Worm (Caenorhabditis elegans) whole organism, young adult: ENCODE results near the gene ccz-1.

ENCODE experiments used
- B0035.1 ChIP-seq: sonication (generic microtip); optimal IDR thresholded peaks from 2 replicates; lab custom pipeline; 2016; ENCODE audit warnings: missing genetic modification characterization, mild to moderate bottlenecking, missing compliant biosample characterization, missing genotype, missing genetic modification reagents
- C06A6.2 ChIP-seq: fragments of 200-800 bp; sonication (Bioruptor generic); conservative IDR thresholded peaks from 2 replicates; pipeline ENCODE4 v1.3.6; 2022; ENCODE audit warnings: missing genetic modification characterization, missing compliant biosample characterization
- C17E4.6 ChIP-seq: fragments of 200-800 bp; sonication (Bioruptor generic); IDR thresholded peaks from 2 replicates; pipeline ENCODE4 v1.3.6; 2022; ENCODE audit warnings: missing genetic modification reagents, missing genetic modification characterization, missing compliant biosample characterization
- D2030.7 ChIP-seq: fragments of 200-800 bp; sonication (Bioruptor generic); IDR thresholded peaks from 2 replicates; pipeline ENCODE4 v1.3.6; 2022; ENCODE audit warnings: missing genetic modification reagents, missing genetic modification characterization, missing compliant biosample characterization
- F23B12.7 ChIP-seq: sonication (generic microtip); optimal IDR thresholded peaks from 2 replicates; lab custom pipeline; 2017; ENCODE audit warnings: missing genetic modification characterization, mild to moderate bottlenecking, missing compliant biosample characterization, antibody characterized with exemption, moderate library complexity; ENCODE audit not compliant: insufficient read depth
- F33H1.4 ChIP-seq: fragments of 200-800 bp; sonication (Bioruptor generic); IDR thresholded peaks from 2 replicates; pipeline ENCODE4 v1.3.6; 2022; ENCODE audit warnings: missing genetic modification reagents, missing genetic modification characterization, missing compliant biosample characterization
- F52B5.7 ChIP-seq: sonication (generic microtip); optimal IDR thresholded peaks from 2 replicates; lab custom pipeline; 2016; ENCODE audit warnings: mild to moderate bottlenecking, missing genetic modification characterization, missing compliant biosample characterization
- F55B11.4 ChIP-seq: sonication (generic microtip); optimal IDR thresholded peaks from 2 replicates; lab custom pipeline; 2016; ENCODE audit warnings: missing compliant biosample characterization, missing genetic modification characterization, borderline replicate concordance; ENCODE audit not compliant: insufficient read depth
- K11D2.4 ChIP-seq: fragments of 200-800 bp; sonication (Bioruptor generic); IDR thresholded peaks from 2 replicates; pipeline ENCODE4 v1.3.6; 2022; ENCODE audit warnings: missing genetic modification reagents, missing genetic modification characterization, missing compliant biosample characterization
- K12H6.12 ChIP-seq: fragments of 200-800 bp; sonication (Bioruptor generic); optimal IDR thresholded peaks from 2 replicates; lab custom pipeline; 2018; ENCODE audit warnings: mild to moderate bottlenecking, missing genetic modification characterization, missing compliant biosample characterization
- T26A5.8 ChIP-seq: sonication (generic microtip); optimal IDR thresholded peaks from 2 replicates; lab custom pipeline; 2016; ENCODE audit warnings: missing genetic modification characterization, missing compliant biosample characterization
- Y53F4B.3 ChIP-seq: fragments of 200-800 bp; sonication (Bioruptor generic); IDR thresholded peaks from 2 replicates; pipeline ENCODE4 v1.3.6; 2022; ENCODE audit warnings: missing genetic modification reagents, missing genetic modification characterization, missing compliant biosample characterization
- Y53G8AR.9 ChIP-seq: fragments of 200-800 bp; sonication (Bioruptor generic); conservative IDR thresholded peaks from 2 replicates; pipeline ENCODE4 v1.3.6; 2022; ENCODE audit warnings: missing genetic modification reagents, missing genetic modification characterization, missing compliant biosample characterization
- Y56A3A.18 ChIP-seq: fragments of 200-800 bp; sonication (Bioruptor generic); IDR thresholded peaks from 2 replicates; pipeline ENCODE4 v1.3.6; 2022; ENCODE audit warnings: missing genetic modification reagents, missing genetic modification characterization, missing compliant biosample characterization
- Y95B8A.8 ChIP-seq: fragments of 200-800 bp; sonication (Bioruptor generic); IDR thresholded peaks from 2 replicates; pipeline ENCODE4 v1.3.6; 2022; ENCODE audit warnings: missing genetic modification reagents, missing genetic modification characterization, missing compliant biosample characterization
- aptf-3 ChIP-seq: fragments of 200-800 bp; sonication (Bioruptor generic); IDR thresholded peaks from 2 replicates; pipeline ENCODE4 v1.3.6; 2022; ENCODE audit warnings: missing genetic modification characterization, missing compliant biosample characterization
- attf-6 ChIP-seq: fragments of 200-800 bp; sonication (Bioruptor generic); IDR thresholded peaks from 2 replicates; pipeline ENCODE4 v1.3.6; 2022; ENCODE audit warnings: missing genetic modification reagents, missing genetic modification characterization, missing compliant biosample characterization
- ceh-91 ChIP-seq: fragments of 200-800 bp; sonication (Bioruptor generic); IDR thresholded peaks from 2 replicates; pipeline ENCODE4 v1.3.6; 2022; ENCODE audit warnings: missing genetic modification reagents, missing genetic modification characterization, missing compliant biosample characterization
- dox-1 ChIP-seq: fragments of 200-800 bp; sonication (Bioruptor generic); IDR thresholded peaks from 2 replicates; pipeline ENCODE4 v1.3.6; 2022; ENCODE audit warnings: missing genetic modification reagents, missing genetic modification characterization, missing compliant biosample characterization
- dpl-1 ChIP-seq: fragments of 150-350 bp; optimal IDR thresholded peaks from 2 replicates; lab custom pipeline; 2014; ENCODE audit warnings: missing biosample characterization, missing genetic modification reagents, missing genetic modification characterization
- egl-18 ChIP-seq: fragments of 200-800 bp; sonication (Bioruptor generic); IDR thresholded peaks from 2 replicates; pipeline ENCODE4 v1.3.6; 2022; ENCODE audit warnings: missing genetic modification reagents, missing genetic modification characterization, missing compliant biosample characterization
- egl-44 ChIP-seq: fragments of 200-800 bp; sonication (Bioruptor generic); IDR thresholded peaks from 2 replicates; pipeline ENCODE4 v1.3.6; 2022; ENCODE audit warnings: missing genetic modification reagents, missing genetic modification characterization, missing compliant biosample characterization
- ets-4 ChIP-seq: fragments of 200-800 bp; sonication (Bioruptor generic); optimal IDR thresholded peaks from 2 replicates; lab custom pipeline; 2018; ENCODE audit warnings: mild to moderate bottlenecking, missing genetic modification characterization, missing compliant biosample characterization
- hlh-12 ChIP-seq: sonication (generic microtip); optimal IDR thresholded peaks from 2 replicates; lab custom pipeline; 2016; ENCODE audit warnings: missing genetic modification characterization, missing compliant biosample characterization
- hmg-20 ChIP-seq: fragments of 200-800 bp; sonication (Bioruptor generic); IDR thresholded peaks from 2 replicates; pipeline ENCODE4 v1.3.6; 2022; ENCODE audit warnings: missing genetic modification reagents, missing genetic modification characterization, missing compliant biosample characterization
- hrde-1 ChIP-seq: sonication (generic microtip); optimal IDR thresholded peaks from 2 replicates; lab custom pipeline; 2016; ENCODE audit warnings: missing genetic modification characterization, mild to moderate bottlenecking, missing compliant biosample characterization, moderate library complexity, missing genotype, missing genetic modification reagents, borderline replicate concordance
- let-607 ChIP-seq, 2 experiments: fragments of 200-800 bp in 1 of 2; sonication (Bioruptor generic) in 1 of 2; sonication (generic microtip) in 1 of 2; optimal IDR thresholded peaks; 2 replicates each; lab custom pipeline; 2016 to 2018; ENCODE audit warnings: mild to moderate bottlenecking in 2 of 2, missing compliant biosample characterization in 2 of 2, missing genetic modification characterization in 2 of 2, moderate library complexity in 2 of 2, missing genotype in 1 of 2
- lin-26 ChIP-seq: fragments of 200-800 bp; sonication (Bioruptor generic); IDR thresholded peaks from 2 replicates; pipeline ENCODE4 v1.3.6; 2022; ENCODE audit warnings: missing genetic modification reagents, missing genetic modification characterization, missing compliant biosample characterization
- lir-1 ChIP-seq: fragments of 200-800 bp; sonication (Bioruptor generic); conservative IDR thresholded peaks from 2 replicates; pipeline ENCODE4 v1.3.6; 2022; ENCODE audit warnings: missing genetic modification reagents, missing genetic modification characterization, missing compliant biosample characterization
- lsy-27 ChIP-seq: sonication (generic microtip); optimal IDR thresholded peaks from 2 replicates; lab custom pipeline; 2017; ENCODE audit warnings: missing genetic modification characterization, mild to moderate bottlenecking, missing compliant biosample characterization, antibody characterized with exemption, missing genotype, borderline replicate concordance; ENCODE audit not compliant: insufficient read depth
- mes-4 ChIP-seq: sonication (generic microtip); optimal IDR thresholded peaks from 2 replicates; lab custom pipeline; 2016; ENCODE audit warnings: missing genotype, missing genetic modification characterization, missing compliant biosample characterization
- mxl-1 ChIP-seq: sonication (generic microtip); optimal IDR thresholded peaks from 2 replicates; lab custom pipeline; 2016; ENCODE audit warnings: missing genetic modification characterization, missing compliant biosample characterization
- nhr-120 ChIP-seq: fragments of 200-800 bp; sonication (Bioruptor generic); IDR thresholded peaks from 2 replicates; pipeline ENCODE4 v1.3.6; 2022; ENCODE audit warnings: missing genetic modification characterization, missing compliant biosample characterization
- nhr-90 ChIP-seq: sonication (generic microtip); optimal IDR thresholded peaks from 2 replicates; lab custom pipeline; 2016; ENCODE audit warnings: missing genotype, mild to moderate bottlenecking, missing genetic modification characterization, missing compliant biosample characterization
- repo-1 ChIP-seq: sonication (generic microtip); optimal IDR thresholded peaks from 2 replicates; lab custom pipeline; 2017; ENCODE audit warnings: mild to moderate bottlenecking, missing genetic modification characterization, missing compliant biosample characterization
- snpc-1.1 ChIP-seq: sonication (generic microtip); optimal IDR thresholded peaks from 2 replicates; lab custom pipeline; 2017; ENCODE audit warnings: missing genetic modification characterization, mild to moderate bottlenecking, missing compliant biosample characterization, antibody characterized with exemption, moderate library complexity, missing genotype, missing genetic modification reagents; ENCODE audit not compliant: insufficient read depth
- snpc-3.4 ChIP-seq: sonication (generic microtip); optimal IDR thresholded peaks from 2 replicates; lab custom pipeline; 2017; ENCODE audit warnings: missing genetic modification characterization, mild to moderate bottlenecking, missing compliant biosample characterization, antibody characterized with exemption, moderate library complexity, missing genotype, missing genetic modification reagents
- snpc-4 ChIP-seq, 5 experiments: fragments of 150-350 bp in 1 of 5; sonication (generic microtip) in 4 of 5; optimal IDR thresholded peaks; 2 replicates each; lab custom pipeline; 2014 to 2018; ENCODE audit warnings: missing genetic modification characterization in 5 of 5, missing biosample characterization in 3 of 5, antibody characterized with exemption in 2 of 5, mild to moderate bottlenecking in 2 of 5, missing compliant biosample characterization in 2 of 5, missing genotype in 2 of 5, moderate library complexity in 2 of 5, missing genetic modification reagents in 1 of 5
- unc-130 ChIP-seq: sonication (generic microtip); optimal IDR thresholded peaks from 2 replicates; lab custom pipeline; 2016; ENCODE audit warnings: missing genetic modification reagents, missing genetic modification characterization, missing compliant biosample characterization
- unc-62 ChIP-seq: fragments of 150-350 bp; optimal IDR thresholded peaks from 2 replicates; lab custom pipeline; 2014; ENCODE audit warnings: missing biosample characterization, missing genetic modification reagents, missing genetic modification characterization
- xnd-1 ChIP-seq: sonication (generic microtip); optimal IDR thresholded peaks from 2 replicates; lab custom pipeline; 2016; ENCODE audit warnings: missing genotype, missing genetic modification reagents, missing genetic modification characterization, missing compliant biosample characterization
- zfh-2 ChIP-seq: fragments of 200-800 bp; sonication (Bioruptor generic); conservative IDR thresholded peaks from 2 replicates; pipeline ENCODE4 v1.3.6; 2022; ENCODE audit warnings: missing genetic modification reagents, missing genetic modification characterization, missing compliant biosample characterization
- ztf-18 ChIP-seq: sonication (generic microtip); optimal IDR thresholded peaks from 2 replicates; lab custom pipeline; 2016; ENCODE audit warnings: missing genotype, mild to moderate bottlenecking, missing genetic modification characterization, missing compliant biosample characterization
- ztf-26 ChIP-seq: sonication (generic microtip); optimal IDR thresholded peaks from 2 replicates; lab custom pipeline; 2017; ENCODE audit warnings: missing genetic modification characterization, missing compliant biosample characterization
- ztf-28 ChIP-seq: fragments of 200-800 bp; sonication (Bioruptor generic); IDR thresholded peaks from 2 replicates; pipeline ENCODE4 v1.3.6; 2022; ENCODE audit warnings: missing genetic modification reagents, missing genetic modification characterization, missing compliant biosample characterization
- ztf-3 ChIP-seq: fragments of 200-800 bp; sonication (Bioruptor generic); optimal IDR thresholded peaks from 2 replicates; lab custom pipeline; 2018; ENCODE audit warnings: mild to moderate bottlenecking, missing genetic modification characterization, missing compliant biosample characterization

ccz-1 gene

DNA sequence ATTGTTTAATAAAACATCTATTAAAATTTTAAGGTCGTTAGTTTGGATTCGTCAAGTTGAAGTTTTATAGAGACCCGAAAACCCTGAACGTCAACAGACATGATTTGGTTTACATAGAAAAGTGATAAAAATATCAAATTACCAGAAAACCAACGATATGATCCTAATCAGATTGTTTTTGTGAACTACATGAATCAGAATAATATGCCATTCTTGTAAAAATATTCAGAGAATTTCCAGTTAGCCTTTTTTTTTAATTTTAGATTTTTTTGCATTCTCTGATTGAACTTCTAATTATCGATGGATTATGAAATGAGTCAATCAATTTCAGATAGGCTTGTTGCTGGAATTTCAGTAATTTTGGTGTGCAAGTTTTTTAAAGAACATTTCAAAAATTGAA, 32.4 kb downstream of the ccz-1 start, which contains the start of gene srx-96:
TSS of gene srx-96 (plus strand) at position 301 of the 400 bp plus-strand sequence.
- no peak for TF ChIP-seq hmg-20
- TF ChIP-seq aptf-3 (GFP tag; lab: Robert Waterston, UW): no peak
- no peak for TF ChIP-seq ets-4
- no peak for TF ChIP-seq repo-1 (tag; lab: Kevin White, UChicago)
- TF ChIP-seq Y95B8A.8: no peak
- no peak for TF ChIP-seq ztf-18
- no peak for TF ChIP-seq nhr-90
- TF ChIP-seq C06A6.2: no peak
- TF ChIP-seq hrde-1 (tag; lab: Kevin White, UChicago): no peak
- no peak for TF ChIP-seq attf-6 (GFP tag; lab: Robert Waterston, UW)

DNA sequence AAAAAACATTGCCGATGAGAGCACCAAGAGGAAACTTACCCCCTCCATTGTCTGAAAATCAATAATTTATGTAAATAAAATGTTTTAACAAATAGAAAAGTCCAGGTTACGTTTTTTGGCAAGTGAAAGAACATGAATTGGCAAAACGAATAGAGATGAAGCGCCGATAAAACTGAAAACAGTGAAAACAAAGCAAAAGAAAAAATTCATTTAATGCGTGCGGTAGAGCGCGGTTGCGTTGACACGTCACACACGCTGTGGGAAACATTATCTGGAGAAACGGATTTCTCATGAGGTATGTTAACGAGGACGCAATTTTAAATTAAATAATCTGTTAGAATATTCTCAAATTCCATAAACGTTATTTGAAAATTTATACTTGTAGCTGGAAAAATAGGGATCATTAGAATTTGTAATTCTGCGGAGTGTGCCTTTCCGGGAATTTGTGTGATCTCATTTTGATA, 36.6 kb downstream of the ccz-1 start, which contains the start of gene zipt-9:
TSS of gene zipt-9 (minus strand) at position 51 of the 464 bp plus-strand sequence.
- TF ChIP-seq F55B11.4 (tag; lab: Kevin White, UChicago): no peak
- no peak for TF ChIP-seq Y56A3A.18 (GFP tag; lab: Robert Waterston, UW)
- TF ChIP-seq D2030.7 (GFP tag; lab: Robert Waterston, UW): peak; percentile 47; the same call in 1 of the 2 replicates
- TF ChIP-seq F23B12.7 (tag; lab: Kevin White, UChicago): peak; percentile 68
- no peak for TF ChIP-seq nhr-120 (GFP tag; lab: Robert Waterston, UW)
- TF ChIP-seq zfh-2: no peak
- TF ChIP-seq egl-44: no peak
- TF ChIP-seq lsy-27 (tag; lab: Kevin White, UChicago): no peak
- TF ChIP-seq ztf-26 (tag; lab: Kevin White, UChicago): no peak
- no peak for TF ChIP-seq mxl-1 (tag; lab: Kevin White, UChicago)
- TF ChIP-seq let-607 (tag; optimal IDR thresholded peaks at IDR 0.05; lab: Kevin White, UChicago): peak in 1 of 2 experiments; percentile 44
- TF ChIP-seq unc-62: no peak
- TF ChIP-seq T26A5.8: no peak
- TF ChIP-seq hlh-12 (tag; lab: Kevin White, UChicago): no peak
- peak; percentile 64 for TF ChIP-seq K12H6.12 (tag; lab: Kevin White, UChicago)
- TF ChIP-seq snpc-4 (GFP tag; optimal IDR thresholded peaks at IDR 0.05; lab: Kevin White, UChicago): no peak
- TF ChIP-seq snpc-4 (tag; optimal IDR thresholded peaks at IDR 0.05; lab: Kevin White, UChicago): peak in 2 of 4 experiments; percentile 16 to 63
- TF ChIP-seq ztf-28 (GFP tag; lab: Robert Waterston, UW): peak; percentile 66; the same call in 1 of the 2 replicates
- peak; percentile 15; the same call in 1 of the 2 replicates for TF ChIP-seq F33H1.4 (GFP tag; lab: Robert Waterston, UW)
- TF ChIP-seq snpc-3.4: no peak
- TF ChIP-seq lin-26 (GFP tag; lab: Robert Waterston, UW): no peak
- no peak for TF ChIP-seq ets-4
- no peak for TF ChIP-seq ztf-3
- TF ChIP-seq egl-18 (GFP tag; lab: Robert Waterston, UW): no peak
- no peak for TF ChIP-seq Y53F4B.3
- no peak for TF ChIP-seq lir-1 (GFP tag; lab: Robert Waterston, UW)
- TF ChIP-seq K11D2.4 (GFP tag; lab: Robert Waterston, UW): 0 out of 2 replicates have a peak, but pooled peaks have one; percentile 28
- TF ChIP-seq Y53G8AR.9: no peak
- TF ChIP-seq xnd-1 (tag; lab: Kevin White, UChicago): no peak
- peak; percentile 54 for TF ChIP-seq ceh-91
- no peak for TF ChIP-seq C17E4.6
- no peak for TF ChIP-seq B0035.1 (tag; lab: Kevin White, UChicago)
- TF ChIP-seq mes-4: no peak
- TF ChIP-seq hrde-1 (tag; lab: Kevin White, UChicago): no peak
- peak; percentile 15 for TF ChIP-seq unc-130
- TF ChIP-seq dox-1: peak; percentile 80
- TF ChIP-seq dpl-1 (GFP tag; lab: Kevin White, UChicago): no peak
- no peak for TF ChIP-seq F52B5.7
- no peak for TF ChIP-seq snpc-1.1
